Fruit fly (Drosophila melanogaster): Measurements from ENCODE around the gene CG5282.

The CG5282 gene

dm6 chr3L:20425888-20426287 is at the start of gene CG5282:
CG5282 (minus strand) TSS chr3L:20426071.
- TF ChIP-seq noc (tag; optimal IDR thresholded peaks at IDR 0.05), result no peak

- TF ChIP-seq noc (tag; optimal IDR thresholded peaks at IDR 0.05), result peak; percentile 88
Observed at dm6 chr3L:20474789-20475208, 48.9 kb upstream of the CG5282 start.

- TF ChIP-seq noc (tag; optimal IDR thresholded peaks at IDR 0.05), result no peak
Observed at dm6 chr3L:20474197-20474788, 48.4 kb upstream of the CG5282 start, which contains the start of gene isoQC. isoQC (plus strand) TSS chr3L:20474466.

dm6 chr3L:20473021-20473799 is 47.3 kb upstream of the CG5282 start, which contains the start of the genes CG32428 and CG5969:
CG32428 (minus strand) TSS chr3L:20473723.
CG5969 (plus strand) TSS chr3L:20473783.
- peak; percentile 61 for TF ChIP-seq noc (tag; optimal IDR thresholded peaks at IDR 0.05)

- TF ChIP-seq noc (tag; optimal IDR thresholded peaks at IDR 0.05), result no peak
Observed at dm6 chr3L:20472607-20473006, 46.7 kb upstream of the CG5282 start.

- TF ChIP-seq noc (tag; optimal IDR thresholded peaks at IDR 0.05), result peak; percentile 75
Observed at dm6 chr3L:20471499-20472313, 45.8 kb upstream of the CG5282 start.

- no peak for TF ChIP-seq noc (tag; optimal IDR thresholded peaks at IDR 0.05)
Observed at dm6 chr3L:20470991-20471498, 45.2 kb upstream of the CG5282 start.

dm6 chr3L:20467433-20467832 is 41.6 kb upstream of the CG5282 start:
- TF ChIP-seq noc (tag; optimal IDR thresholded peaks at IDR 0.05), result no peak

dm6 chr3L:20466599-20466998 is 40.7 kb upstream of the CG5282 start, which contains the start of gene Tdh:
Tdh (plus strand) TSS chr3L:20466944.
- no peak for TF ChIP-seq noc (tag; optimal IDR thresholded peaks at IDR 0.05)

- no peak for TF ChIP-seq noc (tag; optimal IDR thresholded peaks at IDR 0.05)
Observed at dm6 chr3L:20465941-20466340, 40.1 kb upstream of the CG5282 start, which contains the start of gene CG42764. CG42764 (minus strand) TSS chr3L:20466041.

dm6 chr3L:20464677-20465076 is 38.8 kb upstream of the CG5282 start, which contains the start of gene atk:
atk (minus strand) TSS chr3L:20464862.
- no peak for TF ChIP-seq noc (tag; optimal IDR thresholded peaks at IDR 0.05)

- TF ChIP-seq noc (tag; optimal IDR thresholded peaks at IDR 0.05), result peak; percentile 34
Observed at dm6 chr3L:20462391-20462790, 36.5 kb upstream of the CG5282 start.

dm6 chr3L:20460383-20460782 is 34.5 kb upstream of the CG5282 start, which contains the start of gene mag:
mag (plus strand) TSS chr3L:20460683.
- TF ChIP-seq noc (tag; optimal IDR thresholded peaks at IDR 0.05), result no peak

- peak; percentile 64 for TF ChIP-seq noc (tag; optimal IDR thresholded peaks at IDR 0.05)
Observed at dm6 chr3L:20452813-20453682, 27.2 kb upstream of the CG5282 start, which contains the start of gene CG5199. CG5199 (minus strand) TSS chr3L:20452864.

dm6 chr3L:20448773-20449172 is 22.9 kb upstream of the CG5282 start:
- no peak for TF ChIP-seq noc (tag; optimal IDR thresholded peaks at IDR 0.05)

All from whole organism, larva.